Fruit fly (Drosophila melanogaster): Measurements from ENCODE around the gene Eip75B.

dm6 chr3L:18096726-18097125, 32.2 kb upstream of the Eip75B start:
- TF ChIP-seq Mnt (GFP tag; optimal IDR thresholded peaks at IDR 0.05) (no peak), ovo (GFP tag; optimal IDR thresholded peaks at IDR 0.05) (no peak), CG11617 (GFP tag; optimal IDR thresholded peaks at IDR 0.05) (no peak), CG5204 (GFP tag; optimal IDR thresholded peaks at IDR 0.05) (no peak), kay (GFP tag; ENCODE audit: borderline replicate concordance) (no peak), toe (GFP tag; optimal IDR thresholded peaks at IDR 0.05) (no peak), tj (GFP tag; optimal IDR thresholded peaks at IDR 0.05) (no peak), Clk (GFP tag; optimal IDR thresholded peaks at IDR 0.05) (no peak)

Measured in whole organism, adult.